Worm (Caenorhabditis elegans): ENCODE data around the gene C56E6.7.

C56E6.7 gene

ce11 chrII:6519703-6520102 lies 3.3 kb downstream of the C56E6.7 start:
- peak; percentile 86 for TF ChIP-seq lin-38 (GFP tag; IDR thresholded peaks at IDR 0.05)
- no peak for TF ChIP-seq hif-1 (tag; optimal IDR thresholded peaks at IDR 0.05)
- peak; percentile 80 for TF ChIP-seq unc-130 (GFP tag; optimal IDR thresholded peaks at IDR 0.05)

DNA sequence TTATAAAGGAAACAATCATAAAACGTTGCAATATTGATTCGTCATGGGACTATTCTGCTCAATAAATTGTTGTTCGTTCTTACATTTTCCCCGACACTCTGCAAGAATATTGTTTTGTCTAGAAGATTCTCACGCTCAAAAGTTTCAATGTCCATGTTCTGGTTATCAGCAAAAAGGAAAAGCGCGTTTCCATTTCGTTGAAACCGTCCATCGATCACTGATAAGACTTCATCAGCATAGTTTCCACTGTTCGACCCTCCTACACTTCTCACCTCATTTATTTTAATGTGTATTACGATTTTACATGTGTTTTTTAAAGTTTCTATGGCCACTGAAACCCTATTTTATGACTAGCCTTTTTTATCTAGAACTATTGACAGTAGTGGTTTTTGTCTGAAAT lies 3.7 kb downstream of the C56E6.7 start:
- no peak for TF ChIP-seq Y75B8A.6 (GFP tag; IDR thresholded peaks at IDR 0.05)
- TF ChIP-seq nhr-6 (tag; optimal IDR thresholded peaks at IDR 0.05), result no peak
- no peak for TF ChIP-seq unc-39 (tag; optimal IDR thresholded peaks at IDR 0.05)
- no peak for TF ChIP-seq lir-3 (tag; optimal IDR thresholded peaks at IDR 0.05)
- TF ChIP-seq lim-7 (GFP tag; IDR thresholded peaks at IDR 0.05), result no peak
- peak; percentile 74 for TF ChIP-seq pqm-1 (tag; optimal IDR thresholded peaks at IDR 0.05)
- no peak for TF ChIP-seq Y48G9A.11 (GFP tag; IDR thresholded peaks at IDR 0.05)
- no peak for TF ChIP-seq dmd-8 (GFP tag; IDR thresholded peaks at IDR 0.05)
- no peak for TF ChIP-seq zag-1 (tag; optimal IDR thresholded peaks at IDR 0.05)
- TF ChIP-seq daf-16 (GFP tag; optimal IDR thresholded peaks at IDR 0.05), result no peak
- TF ChIP-seq daf-16 (tag; optimal IDR thresholded peaks at IDR 0.05), result peak; percentile 95
- TF ChIP-seq zip-11 (GFP tag; IDR thresholded peaks at IDR 0.05), result no peak
- no peak for TF ChIP-seq nhr-11 (tag; optimal IDR thresholded peaks at IDR 0.05)
- TF ChIP-seq attf-4 (tag; optimal IDR thresholded peaks at IDR 0.05), result no peak
- no peak for TF ChIP-seq fkh-10 (GFP tag; optimal IDR thresholded peaks at IDR 0.05)
- TF ChIP-seq lin-38 (GFP tag; IDR thresholded peaks at IDR 0.05), result no peak
- TF ChIP-seq mxl-3 (GFP tag; optimal IDR thresholded peaks at IDR 0.05), result peak; percentile 3
- TF ChIP-seq daf-19 (GFP tag; conservative IDR thresholded peaks at IDR 0.05), result no peak
- TF ChIP-seq T20F7.1 (GFP tag; optimal IDR thresholded peaks at IDR 0.05), result no peak
- no peak for TF ChIP-seq nhr-48 (tag; optimal IDR thresholded peaks at IDR 0.05)
- no peak for TF ChIP-seq nhr-111 (GFP tag; optimal IDR thresholded peaks at IDR 0.05)
- TF ChIP-seq egl-43 (GFP tag; IDR thresholded peaks at IDR 0.05), result no peak
- TF ChIP-seq madf-9 (GFP tag; conservative IDR thresholded peaks at IDR 0.05), result no peak
- no peak for TF ChIP-seq pha-4 (GFP tag; IDR thresholded peaks at IDR 0.05)
- TF ChIP-seq pha-4 (tag; optimal IDR thresholded peaks at IDR 0.05), result no peak
- no peak for TF ChIP-seq nhr-102 (tag; optimal IDR thresholded peaks at IDR 0.05)
- TF ChIP-seq hlh-30 (tag; optimal IDR thresholded peaks at IDR 0.05; ENCODE audit: insufficient read depth), result no peak
- TF ChIP-seq hif-1 (tag; optimal IDR thresholded peaks at IDR 0.05), result no peak
- peak; percentile 33 for TF ChIP-seq mes-2 (tag; optimal IDR thresholded peaks at IDR 0.05; ENCODE audit: poor library complexity, severe bottlenecking)
- TF ChIP-seq fos-1 (tag; optimal IDR thresholded peaks at IDR 0.05), result no peak
- no peak for TF ChIP-seq jun-1 (tag; optimal IDR thresholded peaks at IDR 0.05)
- TF ChIP-seq lin-1 (GFP tag; IDR thresholded peaks at IDR 0.05), result 0 out of 2 replicates have a peak, but pooled peaks have one; percentile 17
- no peak for TF ChIP-seq T26A8.4 (GFP tag; IDR thresholded peaks at IDR 0.05)
- peak; percentile 42 for TF ChIP-seq dve-1 (tag; optimal IDR thresholded peaks at IDR 0.05; ENCODE audit: insufficient read depth)
- TF ChIP-seq spr-3 (GFP tag; optimal IDR thresholded peaks at IDR 0.05), result no peak
- TF ChIP-seq nhr-28 (tag; optimal IDR thresholded peaks at IDR 0.05), result peak; percentile 31
- TF ChIP-seq dmd-6 (GFP tag; IDR thresholded peaks at IDR 0.05), result peak; percentile 67
- TF ChIP-seq spr-1 (tag; optimal IDR thresholded peaks at IDR 0.05), result no peak
- TF ChIP-seq dpl-1 (GFP tag; optimal IDR thresholded peaks at IDR 0.05), result no peak
- TF ChIP-seq ces-1 (GFP tag; optimal IDR thresholded peaks at IDR 0.05), result no peak
- TF ChIP-seq hlh-11 (tag; optimal IDR thresholded peaks at IDR 0.05), result peak; percentile 71
